Fruit fly (Drosophila melanogaster) whole organism, wandering third instar larva: ENCODE measurements around the gene CG5274.

ENCODE experiments used
- CG32264 ChIP-seq: fragments of 200-800 bp; sonication (Bioruptor generic); optimal IDR thresholded peaks from 2 replicates; lab custom pipeline; 2016; ENCODE audit warnings: missing biosample characterization, missing genetic modification characterization
- CG9705 ChIP-seq: fragments of 200-800 bp; sonication (Bioruptor generic); optimal IDR thresholded peaks from 2 replicates; lab custom pipeline; 2018; ENCODE audit warnings: missing biosample characterization, mild to moderate bottlenecking, missing genetic modification characterization
- CrebA ChIP-seq: fragments of 200-800 bp; sonication (Bioruptor generic); optimal IDR thresholded peaks from 2 replicates; lab custom pipeline; 2016; ENCODE audit warnings: missing biosample characterization, mild to moderate bottlenecking, missing genetic modification characterization, borderline replicate concordance
- Dfd ChIP-seq: fragments of >200 bp; optimal IDR thresholded peaks from 2 replicates; lab custom pipeline; 2017; ENCODE audit warnings: missing biosample characterization, missing genetic modification characterization
- Dif ChIP-seq: fragments of 200-275, 200-300 bp; sonication (Bioruptor generic); optimal IDR thresholded peaks from 2 replicates; lab custom pipeline; 2018; ENCODE audit warnings: missing biosample characterization, missing genetic modification characterization; ENCODE audit not compliant: partially characterized antibody
- GATAd ChIP-seq: sonication (Bioruptor generic); optimal IDR thresholded peaks from 2 replicates; lab custom pipeline; 2016; ENCODE audit warnings: missing biosample characterization, missing genetic modification characterization
- HLH106 ChIP-seq: fragments of 200-800 bp; optimal IDR thresholded peaks from 3 replicates; lab custom pipeline; 2019; ENCODE audit warnings: missing biosample characterization, mild to moderate bottlenecking, missing genetic modification characterization, moderate library complexity
- Hnf4 ChIP-seq: fragments of 200-800 bp; sonication (Bioruptor generic); optimal IDR thresholded peaks from 2 replicates; lab custom pipeline; 2016; ENCODE audit warnings: missing biosample characterization, mild to moderate bottlenecking, missing genetic modification characterization
- Hr78 ChIP-seq: fragments of >200 bp; optimal IDR thresholded peaks from 2 replicates; lab custom pipeline; 2017; ENCODE audit warnings: missing biosample characterization, missing genetic modification characterization
- Hr83 ChIP-seq: fragments of 200-300 bp; sonication (Bioruptor generic); optimal IDR thresholded peaks from 2 replicates; lab custom pipeline; 2016; ENCODE audit warnings: missing biosample characterization, mild to moderate bottlenecking, missing genetic modification characterization, moderate library complexity; ENCODE audit not compliant: poor library complexity, severe bottlenecking
- Jra ChIP-seq: sonication (Bioruptor generic); optimal IDR thresholded peaks from 2 replicates; lab custom pipeline; 2016; ENCODE audit warnings: missing biosample characterization, missing genetic modification characterization
- Mio ChIP-seq: sonication (Bioruptor generic); optimal IDR thresholded peaks from 2 replicates; lab custom pipeline; 2016; ENCODE audit warnings: missing biosample characterization, missing genetic modification characterization
- Myc ChIP-seq: fragments of >200 bp; optimal IDR thresholded peaks from 2 replicates; lab custom pipeline; 2017
- N ChIP-seq: fragments of >200 bp; optimal IDR thresholded peaks from 2 replicates; lab custom pipeline; 2018; ENCODE audit warnings: missing biosample characterization, missing external identifiers, missing genetic modification characterization
- OdsH ChIP-seq: fragments of 200-800 bp; sonication (Bioruptor generic); optimal IDR thresholded peaks from 2 replicates; lab custom pipeline; 2016; ENCODE audit warnings: missing biosample characterization, mild to moderate bottlenecking, missing genetic modification characterization
- Rel ChIP-seq, 2 experiments: fragments of 200-800 bp; sonication (Bioruptor generic) in 1 of 2; optimal IDR thresholded peaks; 2 replicates in 1 of 2; 3 replicates in 1 of 2; lab custom pipeline; 2016 to 2019; ENCODE audit warnings: mild to moderate bottlenecking in 2 of 2, missing biosample characterization in 2 of 2, missing genetic modification characterization in 2 of 2, moderate library complexity in 1 of 2
- Sp1 ChIP-seq: fragments of 200-800 bp; sonication (Bioruptor generic); optimal IDR thresholded peaks from 3 replicates; lab custom pipeline; 2019; ENCODE audit warnings: missing biosample characterization, mild to moderate bottlenecking, missing genetic modification characterization, moderate library complexity
- Vsx2 ChIP-seq: fragments of 200-300, 225-300 bp; sonication (Bioruptor generic); optimal IDR thresholded peaks from 2 replicates; lab custom pipeline; 2018; ENCODE audit warnings: missing biosample characterization, missing genetic modification characterization; ENCODE audit not compliant: partially characterized antibody
- br ChIP-seq: fragments of 200-800 bp; sonication (Bioruptor generic); optimal IDR thresholded peaks from 2 replicates; lab custom pipeline; 2016; ENCODE audit warnings: missing biosample characterization, missing genetic modification characterization
- dl ChIP-seq, 2 experiments: fragments of 175-275, 200-275 bp in 1 of 2; fragments of 200-275 bp in 1 of 2; sonication (Bioruptor generic); optimal IDR thresholded peaks; lab custom pipeline; 2018; ENCODE audit warnings: mild to moderate bottlenecking in 2 of 2, missing biosample characterization in 2 of 2, missing genetic modification characterization in 2 of 2, moderate library complexity in 2 of 2; ENCODE audit not compliant: partially characterized antibody in 2 of 2, insufficient read depth in 1 of 2
- dsf ChIP-seq: sonication (Bioruptor generic); optimal IDR thresholded peaks from 2 replicates; lab custom pipeline; 2016; ENCODE audit warnings: missing biosample characterization, missing genetic modification characterization, borderline replicate concordance
- ey ChIP-seq: fragments of 200-800 bp; sonication (Bioruptor generic); optimal IDR thresholded peaks from 2 replicates; lab custom pipeline; 2016; ENCODE audit warnings: missing biosample characterization, missing genetic modification characterization
- foxo ChIP-seq, 2 experiments: fragments of 200-800 bp; sonication (Bioruptor generic); optimal IDR thresholded peaks; 2 replicates in 1 of 2; 3 replicates in 1 of 2; lab custom pipeline; 2016 to 2017; ENCODE audit warnings: missing biosample characterization in 2 of 2, missing genetic modification characterization in 2 of 2
- fru ChIP-seq: fragments of 200-800 bp; sonication (Bioruptor generic); optimal IDR thresholded peaks from 3 replicates; lab custom pipeline; 2016; ENCODE audit warnings: missing biosample characterization, mild to moderate bottlenecking, missing genetic modification characterization
- h ChIP-seq: fragments of 200-800 bp; sonication (Bioruptor generic); optimal IDR thresholded peaks from 3 replicates; lab custom pipeline; 2016; ENCODE audit warnings: missing biosample characterization, mild to moderate bottlenecking, missing genetic modification characterization
- pan ChIP-seq: fragments of >200 bp; optimal IDR thresholded peaks from 2 replicates; lab custom pipeline; 2017
- psq ChIP-seq: fragments of 200-800 bp; sonication (Bioruptor generic); optimal IDR thresholded peaks from 3 replicates; lab custom pipeline; 2017; ENCODE audit warnings: missing biosample characterization, mild to moderate bottlenecking, missing genetic modification characterization, moderate library complexity
- rgr ChIP-seq: fragments of 200-800 bp; sonication (Bioruptor generic); optimal IDR thresholded peaks from 3 replicates; lab custom pipeline; 2016; ENCODE audit warnings: missing biosample characterization, mild to moderate bottlenecking, missing genetic modification characterization
- sv ChIP-seq: fragments of 200-800 bp; sonication (Bioruptor generic); optimal IDR thresholded peaks from 3 replicates; lab custom pipeline; 2016; ENCODE audit warnings: missing biosample characterization, missing genetic modification characterization
- tai ChIP-seq: sonication (Bioruptor generic); optimal IDR thresholded peaks from 2 replicates; lab custom pipeline; 2016; ENCODE audit warnings: missing biosample characterization, missing genetic modification characterization
- woc ChIP-seq: sonication (Bioruptor generic); optimal IDR thresholded peaks from 2 replicates; lab custom pipeline; 2016; ENCODE audit warnings: missing biosample characterization, mild to moderate bottlenecking, missing genetic modification characterization

Gene CG5274

dm6 chr3L:20442674-20443313 is 15.3 kb upstream of the CG5274 start:
- TF ChIP-seq Dif (GFP tag; lab: Kevin White, UChicago) (peak; percentile 67), Rel (GFP tag; optimal IDR thresholded peaks at IDR 0.05; lab: Kevin White, UChicago) (no peak), Rel (tag; optimal IDR thresholded peaks at IDR 0.05; lab: Kevin White, UChicago) (no peak), psq (GFP tag; lab: Kevin White, UChicago) (no peak), dl (GFP tag; optimal IDR thresholded peaks at IDR 0.05; lab: Kevin White, UChicago; ENCODE audit: insufficient read depth in 1 of 2, partially characterized antibody in 2 of 2) (peak; percentile 6 to 73), Vsx2 (GFP tag; lab: Kevin White, UChicago) (no peak), Myc (peak; percentile 64)

dm6 chr3L:20441632-20442469 is 14.4 kb upstream of the CG5274 start, which contains the start of gene CG5910:
TSS of gene CG5910 (plus strand) at chr3L:20442419.
- TF ChIP-seq Sp1 (peak; percentile 85), Dif (GFP tag; lab: Kevin White, UChicago) (no peak), Mio (GFP tag; lab: Kevin White, UChicago) (no peak), woc (GFP tag; lab: Kevin White, UChicago) (peak; percentile 2), pan (lab: Kevin White, UChicago) (no peak), Jra (GFP tag; lab: Kevin White, UChicago) (no peak), Rel (GFP tag; optimal IDR thresholded peaks at IDR 0.05; lab: Kevin White, UChicago) (no peak), Rel (tag; optimal IDR thresholded peaks at IDR 0.05; lab: Kevin White, UChicago) (peak; percentile 20), Myc (no peak), Hr78 (GFP tag; lab: Kevin White, UChicago) (no peak), rgr (GFP tag; lab: Kevin White, UChicago) (peak; percentile 63), CG9705 (GFP tag; lab: Kevin White, UChicago) (peak; percentile 58), sv (GFP tag; lab: Kevin White, UChicago) (peak; percentile 50), ey (GFP tag; lab: Kevin White, UChicago) (peak; percentile 1), Hnf4 (GFP tag; lab: Kevin White, UChicago) (no peak), HLH106 (peak; percentile 78), CrebA (GFP tag; lab: Kevin White, UChicago) (no peak), Dfd (GFP tag; lab: Kevin White, UChicago) (no peak), OdsH (GFP tag; lab: Kevin White, UChicago) (peak; percentile 69), fru (no peak), dl (GFP tag; optimal IDR thresholded peaks at IDR 0.05; lab: Kevin White, UChicago; ENCODE audit: insufficient read depth in 1 of 2, partially characterized antibody in 2 of 2) (no peak), Hr83 (GFP tag; lab: Kevin White, UChicago) (no peak), dsf (GFP tag; lab: Kevin White, UChicago) (no peak), foxo (GFP tag; optimal IDR thresholded peaks at IDR 0.05; lab: Kevin White, UChicago) (no peak), h (GFP tag; lab: Kevin White, UChicago) (peak; percentile 55), tai (no peak), N (GFP tag; lab: Kevin White, UChicago) (no peak), GATAd (no peak), br (GFP tag; lab: Kevin White, UChicago) (no peak), psq (GFP tag; lab: Kevin White, UChicago) (peak; percentile 64), CG32264 (no peak)

- TF ChIP-seq Vsx2 (GFP tag; lab: Kevin White, UChicago), result no peak
- no peak for TF ChIP-seq OdsH (GFP tag; lab: Kevin White, UChicago)
Measured at dm6 chr3L:20440902-20441429, 13.5 kb upstream of the CG5274 start.
